Fruit fly (Drosophila melanogaster) whole organism, pupa: Measurements from ENCODE around the gene alien.

ENCODE experiments used
- CG10348 ChIP-seq: fragments of 200-800 bp; sonication (Bioruptor generic); IDR thresholded peaks from 2 replicates; pipeline ENCODE4 v1.3.6; 2022; ENCODE audit warnings: missing biosample characterization, missing genetic modification characterization
- CG12605 ChIP-seq: fragments of 200-800 bp; sonication (Bioruptor generic); IDR thresholded peaks from 2 replicates; pipeline ENCODE4 v1.3.6; 2022; ENCODE audit warnings: missing biosample characterization, missing genetic modification characterization
- CG13204 ChIP-seq: fragments of 200-800 bp; sonication (Bioruptor generic); optimal IDR thresholded peaks from 2 replicates; lab custom pipeline; 2018; ENCODE audit warnings: missing biosample characterization, mild to moderate bottlenecking, missing genetic modification characterization, moderate library complexity
- CG14655 ChIP-seq: fragments of 200-800 bp; sonication (Bioruptor generic); optimal IDR thresholded peaks from 3 replicates; lab custom pipeline; 2017; ENCODE audit warnings: mild to moderate bottlenecking, missing biosample characterization, missing genetic modification reagents, missing genetic modification characterization
- CG15710 ChIP-seq: fragments of 200-800 bp; sonication (Bioruptor generic); optimal IDR thresholded peaks from 2 replicates; lab custom pipeline; 2018; ENCODE audit warnings: missing biosample characterization, mild to moderate bottlenecking, missing genetic modification characterization, moderate library complexity
- CG17806 ChIP-seq: fragments of 200-800 bp; sonication (Bioruptor generic); optimal IDR thresholded peaks from 2 replicates; lab custom pipeline; 2018; ENCODE audit warnings: missing biosample characterization, mild to moderate bottlenecking, missing genetic modification characterization, moderate library complexity
- CG8159 ChIP-seq: fragments of 200-800 bp; sonication (Bioruptor generic); optimal IDR thresholded peaks from 3 replicates; lab custom pipeline; 2018; ENCODE audit warnings: missing biosample characterization, mild to moderate bottlenecking, missing genetic modification characterization, moderate library complexity
- CG8301 ChIP-seq: fragments of 200-800 bp; sonication (Bioruptor generic); optimal IDR thresholded peaks from 2 replicates; lab custom pipeline; 2018; ENCODE audit warnings: missing biosample characterization, mild to moderate bottlenecking, missing genetic modification characterization
- CG9948 ChIP-seq: fragments of 200-800 bp; sonication (Bioruptor generic); optimal IDR thresholded peaks from 2 replicates; lab custom pipeline; 2018; ENCODE audit warnings: missing biosample characterization, mild to moderate bottlenecking, missing genetic modification characterization, moderate library complexity
- D1 ChIP-seq: fragments of 200-800 bp; sonication (Bioruptor generic); optimal IDR thresholded peaks from 2 replicates; lab custom pipeline; 2018; ENCODE audit warnings: missing biosample characterization, mild to moderate bottlenecking, missing genetic modification characterization, moderate library complexity
- EcR ChIP-seq: fragments of 200-800 bp; sonication (Bioruptor generic); optimal IDR thresholded peaks from 3 replicates; lab custom pipeline; 2019; ENCODE audit warnings: missing biosample characterization, missing genetic modification characterization, mild to moderate bottlenecking, moderate library complexity, missing genetic modification reagents
- Snoo ChIP-seq: fragments of 200-800 bp; sonication (Bioruptor generic); optimal IDR thresholded peaks from 3 replicates; lab custom pipeline; 2017; ENCODE audit warnings: missing biosample characterization, mild to moderate bottlenecking, missing genetic modification characterization, inconsistent platforms
- fd96Ca ChIP-seq: fragments of 200-800 bp; sonication (Bioruptor generic); IDR thresholded peaks from 3 replicates; pipeline ENCODE4 v1.3.6; 2022; ENCODE audit warnings: missing biosample characterization, missing genetic modification characterization

- TF ChIP-seq CG13204 (no peak), CG10348 (GFP tag; lab: Robert Waterston, UW) (no peak), CG17806 (tag; lab: Kevin White, UChicago) (no peak), CG15710 (no peak), EcR (no peak), CG12605 (GFP tag; lab: Robert Waterston, UW) (no peak), fd96Ca (GFP tag; lab: Robert Waterston, UW) (no peak), D1 (tag; lab: Kevin White, UChicago) (no peak), CG9948 (tag; lab: Kevin White, UChicago) (no peak), Snoo (tag; lab: Kevin White, UChicago) (no peak), CG8301 (tag; lab: Kevin White, UChicago) (no peak), CG8159 (tag; lab: Kevin White, UChicago) (no peak), CG14655 (GFP tag; lab: Kevin White, UChicago) (no peak)
These were observed 34.9 kb downstream of the alien start, which contains the start of the genes CG9525 and CG32985 for dm6 chr2L:8962254-8962653.
